Worm (Caenorhabditis elegans): ENCODE results near the gene F13E9.16.

ce11 chrIV:10918877-10919560, 31.8 kb upstream of the F13E9.16 start:
- peak; percentile 67 for TF ChIP-seq lin-15B (tag; optimal IDR thresholded peaks at IDR 0.05)
- peak; percentile 70 for TF ChIP-seq rnt-1 (tag; optimal IDR thresholded peaks at IDR 0.05)
- peak; percentile 87 for TF ChIP-seq tbx-2 (tag; optimal IDR thresholded peaks at IDR 0.05)
- TF ChIP-seq lin-13 (GFP tag; optimal IDR thresholded peaks at IDR 0.05): peak; percentile 74
- peak in 1 of 2 experiments; percentile 63 for TF ChIP-seq egl-27 (tag; optimal IDR thresholded peaks at IDR 0.05)
- TF ChIP-seq ceh-88 (GFP tag; IDR thresholded peaks at IDR 0.05): peak; percentile 46; the same call in 1 of the 2 replicates
- TF ChIP-seq lin-39 (tag; optimal IDR thresholded peaks at IDR 0.05): peak; percentile 10
- no peak for TF ChIP-seq C34B4.2 (tag; optimal IDR thresholded peaks at IDR 0.05)

All from whole organism, L1 larva.